Worm (Caenorhabditis elegans) whole organism, L1 larva: ENCODE measurements around the gene Y25C1A.2.
"Not testable (repeated sequence)": the region's sequence is repeated elsewhere in the genome, so short reads cannot be mapped to it uniquely, and the experiment has no call there.

Experiments
- aha-1 ChIP-seq: fragments of 150-350 bp; optimal IDR thresholded peaks from 2 replicates; lab custom pipeline; 2014; ENCODE audit warnings: missing biosample characterization, missing genetic modification characterization
- aly-2 ChIP-seq: fragments of 150-350 bp; optimal IDR thresholded peaks from 2 replicates; lab custom pipeline; 2014; ENCODE audit warnings: missing biosample characterization, missing genetic modification characterization
- ama-1 ChIP-seq: fragments of 150-350 bp; optimal IDR thresholded peaks from 2 replicates; lab custom pipeline; 2014
- blmp-1 ChIP-seq: fragments of 150-350 bp; optimal IDR thresholded peaks from 2 replicates; lab custom pipeline; 2014; ENCODE audit warnings: missing biosample characterization, missing genetic modification characterization
- ceh-8 ChIP-seq: fragments of 200-800 bp; sonication (Bioruptor generic); optimal IDR thresholded peaks from 2 replicates; lab custom pipeline; 2018; ENCODE audit warnings: mild to moderate bottlenecking, missing genetic modification characterization, moderate library complexity, missing compliant biosample characterization
- ceh-88 ChIP-seq: fragments of 200-800 bp; sonication (Bioruptor generic); IDR thresholded peaks from 2 replicates; pipeline ENCODE4 v1.3.6; 2022; ENCODE audit warnings: missing genetic modification characterization, missing compliant biosample characterization
- ceh-90 ChIP-seq: sonication (generic microtip); optimal IDR thresholded peaks from 2 replicates; lab custom pipeline; 2016; ENCODE audit warnings: missing genetic modification characterization, missing compliant biosample characterization
- dsc-1 ChIP-seq: sonication (generic microtip); optimal IDR thresholded peaks from 2 replicates; lab custom pipeline; 2016; ENCODE audit warnings: mild to moderate bottlenecking, missing genetic modification characterization, missing compliant biosample characterization
- egl-27 ChIP-seq, 2 experiments: fragments of 150-350 bp in 1 of 2; sonication (generic microtip); optimal IDR thresholded peaks; 3 replicates each; lab custom pipeline; 2017 to 2018; ENCODE audit warnings: missing biosample characterization in 2 of 2, missing genetic modification characterization in 2 of 2, missing genetic modification reagents in 2 of 2
- elt-3 ChIP-seq, 6 experiments: fragments of 150-350 bp in 1 of 6; sonication (generic microtip); optimal IDR thresholded peaks; 2 replicates each; lab custom pipeline; 2017 to 2018; ENCODE audit warnings: missing biosample characterization in 6 of 6, missing genetic modification characterization in 6 of 6, inconsistent platforms in 1 of 6
- fos-1 ChIP-seq: fragments of 150-350 bp; optimal IDR thresholded peaks from 2 replicates; lab custom pipeline; 2014; ENCODE audit warnings: missing biosample characterization, missing genetic modification characterization
- hpl-2 ChIP-seq: fragments of 150-350 bp; optimal IDR thresholded peaks from 2 replicates; lab custom pipeline; 2014; ENCODE audit warnings: missing biosample characterization, missing genetic modification reagents, missing genetic modification characterization
- irx-1 ChIP-seq: sonication (generic microtip); optimal IDR thresholded peaks from 2 replicates; lab custom pipeline; 2016; ENCODE audit warnings: missing genetic modification characterization, missing compliant biosample characterization
- isw-1 ChIP-seq: fragments of 200-800 bp; sonication (Bioruptor generic); IDR thresholded peaks from 2 replicates; pipeline ENCODE4 v1.3.6; 2022; ENCODE audit warnings: missing genetic modification characterization, missing compliant biosample characterization
- jun-1 ChIP-seq: fragments of 150-350 bp; optimal IDR thresholded peaks from 2 replicates; lab custom pipeline; 2014; ENCODE audit warnings: missing biosample characterization, missing genetic modification reagents, missing genetic modification characterization
- lin-13 ChIP-seq: fragments of 150-350 bp; optimal IDR thresholded peaks from 2 replicates; lab custom pipeline; 2014; ENCODE audit warnings: missing biosample characterization, missing genetic modification reagents, missing genetic modification characterization
- lin-35 ChIP-seq, 2 experiments: fragments of 150-350 bp; optimal IDR thresholded peaks; 2 replicates each; lab custom pipeline; 2014; ENCODE audit warnings: missing biosample characterization in 2 of 2, missing genetic modification characterization in 2 of 2, missing genetic modification reagents in 2 of 2
- lsy-2 ChIP-seq, 2 experiments: fragments of 150-350 bp; optimal IDR thresholded peaks; 2 replicates each; lab custom pipeline; 2014; ENCODE audit warnings: missing biosample characterization in 2 of 2, missing genetic modification characterization in 2 of 2
- mab-9 ChIP-seq: fragments of 200-800 bp; sonication (Bioruptor generic); IDR thresholded peaks from 2 replicates; pipeline ENCODE4 v1.3.6; 2022; ENCODE audit warnings: missing genetic modification reagents, missing genetic modification characterization, missing compliant biosample characterization
- mef-2 ChIP-seq: fragments of 150-350 bp; optimal IDR thresholded peaks from 2 replicates; lab custom pipeline; 2014; ENCODE audit warnings: missing biosample characterization, missing genetic modification characterization
- mep-1 ChIP-seq: fragments of 150-350 bp; optimal IDR thresholded peaks from 2 replicates; lab custom pipeline; 2014; ENCODE audit warnings: missing biosample characterization, missing genetic modification characterization
- nhr-11 ChIP-seq: fragments of 150-350 bp; optimal IDR thresholded peaks from 2 replicates; lab custom pipeline; 2014; ENCODE audit warnings: missing biosample characterization, missing genetic modification characterization
- nhr-20 ChIP-seq: sonication (generic microtip); optimal IDR thresholded peaks from 2 replicates; lab custom pipeline; 2016; ENCODE audit warnings: mild to moderate bottlenecking, missing genetic modification characterization, missing compliant biosample characterization
- nhr-28 ChIP-seq: fragments of 150-350 bp; optimal IDR thresholded peaks from 2 replicates; lab custom pipeline; 2014; ENCODE audit warnings: missing biosample characterization, missing genetic modification characterization
- nhr-77 ChIP-seq: fragments of 150-350 bp; optimal IDR thresholded peaks from 2 replicates; lab custom pipeline; 2014; ENCODE audit warnings: missing biosample characterization, missing genetic modification characterization
- nhr-85 ChIP-seq: sonication (generic microtip); peaks from one replicate; lab custom pipeline; 2016; ENCODE audit warnings: missing genetic modification characterization, inconsistent platforms, missing compliant biosample characterization
- nhr-90 ChIP-seq: sonication (generic microtip); optimal IDR thresholded peaks from 2 replicates; lab custom pipeline; 2016; ENCODE audit warnings: mild to moderate bottlenecking, missing genetic modification characterization, missing compliant biosample characterization; ENCODE audit not compliant: poor library complexity
- pag-3 ChIP-seq: sonication (generic microtip); optimal IDR thresholded peaks from 2 replicates; lab custom pipeline; 2017; ENCODE audit warnings: missing genetic modification characterization, mild to moderate bottlenecking, missing compliant biosample characterization, antibody characterized with exemption, borderline replicate concordance; ENCODE audit not compliant: insufficient read depth
- pax-3 ChIP-seq: fragments of 200-800 bp; sonication (Bioruptor generic); optimal IDR thresholded peaks from 2 replicates; lab custom pipeline; 2018; ENCODE audit warnings: mild to moderate bottlenecking, missing genetic modification characterization, moderate library complexity, missing compliant biosample characterization
- pqm-1 ChIP-seq: sonication (generic microtip); optimal IDR thresholded peaks from 3 replicates; lab custom pipeline; 2017; ENCODE audit warnings: missing biosample characterization, missing genetic modification characterization
- skn-1 ChIP-seq: fragments of 150-350 bp; optimal IDR thresholded peaks from 2 replicates; lab custom pipeline; 2014; ENCODE audit warnings: missing biosample characterization, missing genetic modification characterization
- sox-4 ChIP-seq: sonication (generic microtip); optimal IDR thresholded peaks from 2 replicates; lab custom pipeline; 2016; ENCODE audit warnings: missing genetic modification characterization, missing compliant biosample characterization
- sptf-1 ChIP-seq: fragments of 150-350 bp; optimal IDR thresholded peaks from 2 replicates; lab custom pipeline; 2014; ENCODE audit warnings: missing biosample characterization, missing genetic modification characterization
- unc-130 ChIP-seq: fragments of 150-350 bp; optimal IDR thresholded peaks from 2 replicates; lab custom pipeline; 2017; ENCODE audit warnings: missing biosample characterization, missing genetic modification characterization, inconsistent platforms
- vab-15 ChIP-seq: sonication (generic microtip); optimal IDR thresholded peaks from 2 replicates; lab custom pipeline; 2017; ENCODE audit warnings: missing genotype, mild to moderate bottlenecking, missing genetic modification characterization, missing compliant biosample characterization
- xbp-1 ChIP-seq: sonication (generic microtip); optimal IDR thresholded peaks from 2 replicates; lab custom pipeline; 2016; ENCODE audit warnings: missing genetic modification characterization, missing compliant biosample characterization

Y25C1A.2 gene

ce11 chrII:3135293-3135692 is 22.9 kb downstream of the Y25C1A.2 start:
- TF ChIP-seq ceh-90 (no peak), ceh-88 (no peak)

ce11 chrII:3137804-3138203 is 25.4 kb downstream of the Y25C1A.2 start, which contains the start of gene sri-54:
TSS of gene sri-54 (minus strand) at chrII:3137904.
- TF ChIP-seq pqm-1 (tag; lab: Kevin White, UChicago) (no peak), elt-3 (tag; optimal IDR thresholded peaks at IDR 0.05; lab: Kevin White, UChicago) (no peak), sox-4 (tag; lab: Kevin White, UChicago) (no peak), jun-1 (tag; lab: Kevin White, UChicago) (no peak), ceh-8 (GFP tag; lab: Kevin White, UChicago) (no peak), sptf-1 (tag; lab: Kevin White, UChicago) (no peak), lsy-2 (tag; optimal IDR thresholded peaks at IDR 0.05; lab: Kevin White, UChicago) (no peak), nhr-90 (tag; lab: Kevin White, UChicago) (no peak), nhr-11 (tag; lab: Kevin White, UChicago) (no peak), irx-1 (no peak), dsc-1 (no peak), aly-2 (tag; lab: Kevin White, UChicago) (no peak), pax-3 (tag; lab: Kevin White, UChicago) (no peak), blmp-1 (no peak), xbp-1 (tag; lab: Kevin White, UChicago) (no peak), lin-13 (GFP tag; lab: Kevin White, UChicago) (no peak), nhr-20 (no peak), skn-1 (tag; lab: Kevin White, UChicago) (no peak)

ce11 chrII:3142855-3143254 is 30.4 kb downstream of the Y25C1A.2 start, which contains the start of gene sri-42:
TSS of gene sri-42 (minus strand) at chrII:3142955.
- not testable (repeated sequence) for TF ChIP-seq lin-35 (GFP tag; optimal IDR thresholded peaks at IDR 0.05; lab: Kevin White, UChicago); pag-3; mab-9 (GFP tag; lab: Robert Waterston, UW)
- TF ChIP-seq, all 84 proteins: peak for 0; not testable (repeated sequence) for 84

- not testable (repeated sequence) for TF ChIP-seq ceh-88; isw-1 (GFP tag; lab: Robert Waterston, UW); skn-1 (tag; lab: Kevin White, UChicago)
These were observed 32.1 kb downstream of the Y25C1A.2 start, which contains the start of gene sri-43 for ce11 chrII:3144552-3144951. TSS of gene sri-43 (minus strand) at chrII:3144652.

ce11 chrII:3145842-3146241 is 33.4 kb downstream of the Y25C1A.2 start, which contains the start of gene T10D4.15:
TSS of gene T10D4.15 (plus strand) at chrII:3146142.
- TF ChIP-seq mep-1 (no peak), pqm-1 (tag; lab: Kevin White, UChicago) (no peak), mef-2 (tag; lab: Kevin White, UChicago) (no peak), nhr-85 (no peak), nhr-77 (tag; lab: Kevin White, UChicago) (no peak), aha-1 (tag; lab: Kevin White, UChicago) (no peak), fos-1 (tag; lab: Kevin White, UChicago) (no peak), hpl-2 (GFP tag; lab: Kevin White, UChicago) (no peak), unc-130 (no peak)

- TF ChIP-seq xbp-1 (tag; lab: Kevin White, UChicago) (no peak), egl-27 (tag; optimal IDR thresholded peaks at IDR 0.05; lab: Kevin White, UChicago) (no peak), vab-15 (tag; lab: Kevin White, UChicago) (no peak), ama-1 (lab: Kevin White, UChicago) (no peak), lin-35 (GFP tag; optimal IDR thresholded peaks at IDR 0.05; lab: Kevin White, UChicago) (no peak), nhr-28 (tag; lab: Kevin White, UChicago) (no peak)
These were observed 36.0 kb downstream of the Y25C1A.2 start for ce11 chrII:3148404-3148803.
